Worm (Caenorhabditis elegans) whole organism, young adult: ENCODE measurements around the gene fbxa-134.

Source experiments
- D2030.7 ChIP-seq: fragments of 200-800 bp; sonication (Bioruptor generic); IDR thresholded peaks from 2 replicates; pipeline ENCODE4 v1.3.6; 2022; ENCODE audit warnings: missing genetic modification reagents, missing genetic modification characterization, missing compliant biosample characterization
- F39B2.1 ChIP-seq: fragments of 200-800 bp; sonication (Bioruptor generic); IDR thresholded peaks from 2 replicates; pipeline ENCODE4 v1.3.6; 2022; ENCODE audit warnings: missing genetic modification reagents, missing genetic modification characterization, missing compliant biosample characterization
- F49E8.2 ChIP-seq: sonication (generic microtip); optimal IDR thresholded peaks from 3 replicates; lab custom pipeline; 2017; ENCODE audit warnings: missing genetic modification characterization, mild to moderate bottlenecking, missing compliant biosample characterization, antibody characterized with exemption, moderate library complexity; ENCODE audit not compliant: insufficient read depth
- F52B5.7 ChIP-seq: sonication (generic microtip); optimal IDR thresholded peaks from 2 replicates; lab custom pipeline; 2016; ENCODE audit warnings: mild to moderate bottlenecking, missing genetic modification characterization, missing compliant biosample characterization
- aptf-2 ChIP-seq: fragments of 200-800 bp; sonication (Bioruptor generic); conservative IDR thresholded peaks from 2 replicates; pipeline ENCODE4 v1.3.6; 2022; ENCODE audit warnings: missing genetic modification reagents, missing genetic modification characterization, missing compliant biosample characterization
- athp-1 ChIP-seq: sonication (generic microtip); optimal IDR thresholded peaks from 2 replicates; lab custom pipeline; 2017; ENCODE audit warnings: mild to moderate bottlenecking, missing genetic modification characterization, missing compliant biosample characterization
- cebp-1 ChIP-seq, 2 experiments: fragments of 200-800 bp in 1 of 2; sonication (Bioruptor generic) in 1 of 2; sonication (generic microtip) in 1 of 2; IDR thresholded peaks in 1 of 2; optimal IDR thresholded peaks in 1 of 2; 2 replicates each; pipeline versions ENCODE4 v1.3.6 to Lab custom; 2017 to 2022; ENCODE audit warnings: missing compliant biosample characterization in 2 of 2, missing genetic modification characterization in 2 of 2, mild to moderate bottlenecking in 1 of 2, missing genetic modification reagents in 1 of 2, moderate library complexity in 1 of 2
- efl-1 ChIP-seq: fragments of 150-350 bp; optimal IDR thresholded peaks from 2 replicates; lab custom pipeline; 2014; ENCODE audit warnings: missing biosample characterization, missing genetic modification reagents, missing genetic modification characterization
- egrh-3 ChIP-seq: fragments of 200-800 bp; sonication (Bioruptor generic); IDR thresholded peaks from 2 replicates; pipeline ENCODE4 v1.3.6; 2022; ENCODE audit warnings: missing genetic modification reagents, missing genetic modification characterization, missing compliant biosample characterization
- gei-17 ChIP-seq: fragments of 200-800 bp; sonication (Bioruptor generic); optimal IDR thresholded peaks from 2 replicates; lab custom pipeline; 2018; ENCODE audit warnings: mild to moderate bottlenecking, missing genetic modification characterization, missing compliant biosample characterization
- lin-40 ChIP-seq: sonication (generic microtip); optimal IDR thresholded peaks from 2 replicates; lab custom pipeline; 2016; ENCODE audit warnings: missing genetic modification characterization, mild to moderate bottlenecking, missing compliant biosample characterization, missing genotype, missing genetic modification reagents
- madf-10 ChIP-seq: sonication (generic microtip); optimal IDR thresholded peaks from 2 replicates; lab custom pipeline; 2016; ENCODE audit warnings: mild to moderate bottlenecking, missing genetic modification characterization, missing compliant biosample characterization
- madf-6 ChIP-seq: fragments of 200-800 bp; sonication (Bioruptor generic); IDR thresholded peaks from 2 replicates; pipeline ENCODE4 v1.3.6; 2022; ENCODE audit warnings: missing genetic modification reagents, missing genetic modification characterization, missing compliant biosample characterization
- mes-4 ChIP-seq: sonication (generic microtip); optimal IDR thresholded peaks from 2 replicates; lab custom pipeline; 2016; ENCODE audit warnings: missing genotype, missing genetic modification characterization, missing compliant biosample characterization
- nfya-2 ChIP-seq: fragments of 200-800 bp; sonication (Bioruptor generic); IDR thresholded peaks from 2 replicates; pipeline ENCODE4 v1.3.6; 2022; ENCODE audit warnings: missing genetic modification reagents, missing genetic modification characterization, missing compliant biosample characterization
- nhr-80 ChIP-seq: sonication (generic microtip); optimal IDR thresholded peaks from 2 replicates; lab custom pipeline; 2016; ENCODE audit warnings: missing genetic modification characterization, missing compliant biosample characterization
- nhr-90 ChIP-seq: sonication (generic microtip); optimal IDR thresholded peaks from 2 replicates; lab custom pipeline; 2016; ENCODE audit warnings: missing genotype, mild to moderate bottlenecking, missing genetic modification characterization, missing compliant biosample characterization
- pha-4 ChIP-seq: fragments of 150-350 bp; sonication (generic microtip); optimal IDR thresholded peaks from 2 replicates; lab custom pipeline; 2014; ENCODE audit warnings: missing biosample characterization, missing genetic modification reagents, missing genetic modification characterization
- sdz-38 ChIP-seq: sonication (generic microtip); optimal IDR thresholded peaks from 2 replicates; lab custom pipeline; 2016; ENCODE audit warnings: missing genotype, missing genetic modification characterization, missing compliant biosample characterization
- snpc-1.3 ChIP-seq: sonication (generic microtip); optimal IDR thresholded peaks from 2 replicates; lab custom pipeline; 2017; ENCODE audit warnings: missing genetic modification characterization, mild to moderate bottlenecking, missing compliant biosample characterization, antibody characterized with exemption, moderate library complexity, missing genotype, missing genetic modification reagents; ENCODE audit not compliant: insufficient read depth
- snpc-4 ChIP-seq, 5 experiments: fragments of 150-350 bp in 1 of 5; sonication (generic microtip) in 4 of 5; optimal IDR thresholded peaks; 2 replicates each; lab custom pipeline; 2014 to 2018; ENCODE audit warnings: missing genetic modification characterization in 5 of 5, missing biosample characterization in 3 of 5, antibody characterized with exemption in 2 of 5, mild to moderate bottlenecking in 2 of 5, missing compliant biosample characterization in 2 of 5, missing genotype in 2 of 5, moderate library complexity in 2 of 5, missing genetic modification reagents in 1 of 5
- tbp1 ChIP-seq: fragments of 200-800 bp; sonication (Bioruptor generic); optimal IDR thresholded peaks from 2 replicates; lab custom pipeline; 2018; ENCODE audit warnings: mild to moderate bottlenecking, missing genetic modification characterization, missing compliant biosample characterization
- zfh-2 ChIP-seq: fragments of 200-800 bp; sonication (Bioruptor generic); conservative IDR thresholded peaks from 2 replicates; pipeline ENCODE4 v1.3.6; 2022; ENCODE audit warnings: missing genetic modification reagents, missing genetic modification characterization, missing compliant biosample characterization
- zim-3 ChIP-seq: sonication (generic microtip); optimal IDR thresholded peaks from 2 replicates; lab custom pipeline; 2017; ENCODE audit warnings: mild to moderate bottlenecking, missing genetic modification characterization, moderate library complexity, missing compliant biosample characterization
- ztf-18 ChIP-seq: sonication (generic microtip); optimal IDR thresholded peaks from 2 replicates; lab custom pipeline; 2016; ENCODE audit warnings: missing genotype, mild to moderate bottlenecking, missing genetic modification characterization, missing compliant biosample characterization

Gene fbxa-134

ce11 chrV:17377140-17377539 lies 24.5 kb upstream of the fbxa-134 start, which contains the start of gene fbxb-7:
Gene fbxb-7 (plus strand): TSS chrV:17377406.
- no peak for TF ChIP-seq tbp1 (GFP tag; lab: Kevin White, UChicago)
- peak; percentile 77; the same call in 1 of the 2 replicates for TF ChIP-seq aptf-2 (GFP tag; lab: Robert Waterston, UW)
- peak; percentile 98 for TF ChIP-seq egrh-3 (GFP tag; lab: Robert Waterston, UW)
- peak; percentile 83 for TF ChIP-seq zfh-2 (GFP tag; lab: Robert Waterston, UW)
- no peak for TF ChIP-seq pha-4

- TF ChIP-seq snpc-4 (GFP tag; optimal IDR thresholded peaks at IDR 0.05; lab: Kevin White, UChicago) (no peak), snpc-4 (tag; optimal IDR thresholded peaks at IDR 0.05; lab: Kevin White, UChicago) (peak in 1 of 4 experiments; percentile 44), F39B2.1 (GFP tag; lab: Robert Waterston, UW) (no peak)
These were observed 24.0 kb upstream of the fbxa-134 start, which contains the start of gene Y20C6A.1 for ce11 chrV:17376639-17377038. Gene Y20C6A.1 (minus strand): TSS chrV:17376745.

DNA sequence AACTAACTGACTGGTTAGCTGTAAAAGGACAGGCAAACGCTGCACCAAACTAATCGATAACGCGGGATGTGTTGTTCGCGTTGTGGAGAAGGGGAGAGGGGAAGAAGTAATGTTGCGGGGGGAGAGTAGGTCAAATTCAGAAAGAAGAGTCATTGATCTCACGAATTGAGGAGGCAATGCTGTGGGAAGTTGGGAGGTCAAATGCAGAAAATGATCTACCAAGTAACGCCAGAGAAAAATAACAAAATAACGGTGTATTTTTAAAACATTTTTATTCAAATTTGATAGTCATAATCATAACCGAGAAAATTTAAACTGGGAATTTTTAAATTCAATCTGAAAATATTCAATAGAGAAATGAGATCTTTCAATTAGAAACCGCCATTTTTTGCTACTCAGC lies 2.6 kb downstream of the fbxa-134 start, which contains the start of gene lsy-27:
Gene lsy-27 (minus strand): TSS at position 101 of the 400 bp plus-strand sequence.
- TF ChIP-seq gei-17 (GFP tag; lab: Kevin White, UChicago) (no peak), ztf-18 (tag; lab: Kevin White, UChicago) (no peak), zim-3 (no peak), efl-1 (peak; percentile 14), snpc-1.3 (no peak), F52B5.7 (tag; lab: Kevin White, UChicago) (no peak), madf-6 (peak; percentile 45; the same call in 1 of the 2 replicates), nfya-2 (no peak), pha-4 (no peak), F39B2.1 (GFP tag; lab: Robert Waterston, UW) (no peak)

ce11 chrV:17347602-17348001 lies 5.1 kb downstream of the fbxa-134 start, which contains the start of gene skr-5:
Gene skr-5 (plus strand): TSS chrV:17347902.
- TF ChIP-seq sdz-38 (tag; lab: Kevin White, UChicago) (no peak), cebp-1 (GFP tag; IDR thresholded peaks at IDR 0.05; lab: Robert Waterston, UW) (peak; percentile 17; the same call in 1 of the 2 replicates), cebp-1 (tag; optimal IDR thresholded peaks at IDR 0.05; lab: Kevin White, UChicago) (no peak)

- TF ChIP-seq D2030.7 (GFP tag; lab: Robert Waterston, UW) (no peak), nhr-80 (peak; percentile 24)
These were observed 7.8 kb downstream of the fbxa-134 start, which contains the start of the genes fbxa-188 and fbxa-189 for ce11 chrV:17344876-17345275. Gene fbxa-188 (minus strand): TSS chrV:17344926. Gene fbxa-189 (plus strand): TSS chrV:17345214.

DNA sequence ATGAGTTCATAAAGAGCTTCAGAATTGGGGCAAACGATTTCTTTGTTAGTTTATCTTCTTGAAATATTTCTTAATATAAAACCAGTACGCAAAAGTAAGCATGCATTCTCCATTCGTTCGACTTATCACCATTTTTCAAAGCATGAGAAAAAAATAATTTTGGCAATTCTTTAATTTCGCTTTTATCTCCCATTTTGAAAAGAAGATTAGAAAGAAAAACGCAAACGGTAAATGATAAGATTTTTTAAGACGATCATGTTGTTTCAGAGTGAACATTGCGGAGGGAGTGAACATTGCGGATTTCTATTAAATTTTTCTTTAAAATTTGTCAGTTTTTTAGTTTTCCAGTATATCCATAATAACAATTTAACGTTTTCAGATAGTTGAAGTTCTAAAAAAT lies 13.3 kb downstream of the fbxa-134 start:
- no peak for TF ChIP-seq F49E8.2
- no peak for TF ChIP-seq lin-40 (tag; lab: Kevin White, UChicago)
- TF ChIP-seq mes-4 = no peak

DNA sequence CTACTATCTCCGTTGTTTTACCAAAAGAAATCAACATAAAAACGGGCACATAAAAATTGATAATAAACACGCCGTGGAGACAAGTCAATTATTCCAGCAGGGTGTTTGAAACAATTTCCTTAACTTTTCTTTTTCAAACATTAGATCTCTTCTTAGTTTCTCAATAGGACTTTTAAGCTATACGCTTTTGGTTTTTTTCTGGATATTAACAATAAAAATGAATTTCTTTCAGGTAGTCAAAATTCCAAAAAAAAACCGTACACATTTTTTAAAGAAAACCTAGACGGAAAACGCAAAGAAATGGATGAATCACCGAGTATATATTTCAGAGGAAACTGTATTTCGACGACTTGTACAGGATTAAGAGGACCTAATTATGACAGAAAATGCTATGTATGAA lies 21.3 kb downstream of the fbxa-134 start, which contains the start of gene fbxa-185:
Gene fbxa-185 (plus strand): TSS at position 301 of the 400 bp plus-strand sequence.
- TF ChIP-seq pha-4 (no peak), madf-10 (tag; lab: Kevin White, UChicago) (no peak), nhr-90 (no peak), athp-1 (no peak)
